Fruit fly (Drosophila melanogaster) whole organism, embryonic: ENCODE data around the gene CG14273.

Experiments used
- Bteb2 ChIP-seq: fragments of 200-800 bp; sonication (Bioruptor generic); optimal IDR thresholded peaks from 2 replicates; lab custom pipeline; 2016; ENCODE audit warnings: missing biosample characterization, missing genetic modification characterization
- CG10321 ChIP-seq: fragments of 200-800 bp; sonication (Bioruptor generic); IDR thresholded peaks from 2 replicates; pipeline ENCODE4 v1.3.6; 2022; ENCODE audit warnings: missing biosample characterization, missing genetic modification characterization
- CG10431 ChIP-seq: fragments of 200-800 bp; sonication (Bioruptor generic); optimal IDR thresholded peaks from 3 replicates; lab custom pipeline; 2018; ENCODE audit warnings: missing biosample characterization, mild to moderate bottlenecking, missing genetic modification characterization
- CG11723 ChIP-seq: fragments of 200-800 bp; sonication (Bioruptor generic); optimal IDR thresholded peaks from 2 replicates; lab custom pipeline; 2017; ENCODE audit warnings: missing biosample characterization, mild to moderate bottlenecking, missing genetic modification characterization
- CG12071 ChIP-seq: fragments of 200-800 bp; sonication (Bioruptor generic); optimal IDR thresholded peaks from 3 replicates; lab custom pipeline; 2018; ENCODE audit warnings: missing biosample characterization, mild to moderate bottlenecking, missing genetic modification characterization
- CG13775 ChIP-seq: fragments of 200-800 bp; sonication (Bioruptor generic); optimal IDR thresholded peaks from 3 replicates; lab custom pipeline; 2017; ENCODE audit warnings: missing biosample characterization, mild to moderate bottlenecking, missing genetic modification characterization
- CG14710 ChIP-seq: fragments of 200-800 bp; sonication (Bioruptor generic); optimal IDR thresholded peaks from 3 replicates; lab custom pipeline; 2019; ENCODE audit warnings: missing biosample characterization, mild to moderate bottlenecking, missing genetic modification characterization, moderate library complexity
- CG14965 ChIP-seq: fragments of 200-800 bp; sonication (Bioruptor generic); optimal IDR thresholded peaks from 2 replicates; lab custom pipeline; 2016; ENCODE audit warnings: missing biosample characterization, missing genetic modification characterization, borderline replicate concordance
- CG15269 ChIP-seq: fragments of 200-800 bp; sonication (Bioruptor generic); optimal IDR thresholded peaks from 2 replicates; lab custom pipeline; 2018; ENCODE audit warnings: missing biosample characterization, mild to moderate bottlenecking, missing genetic modification characterization, moderate library complexity
- CG1647 ChIP-seq: fragments of 200-800 bp; sonication (Bioruptor generic); optimal IDR thresholded peaks from 3 replicates; lab custom pipeline; 2016; ENCODE audit warnings: missing biosample characterization, missing genetic modification characterization
- CG17186 ChIP-seq: fragments of 200-800 bp; sonication (Bioruptor generic); optimal IDR thresholded peaks from 3 replicates; lab custom pipeline; 2017; ENCODE audit warnings: missing biosample characterization, missing genetic modification reagents, missing genetic modification characterization
- CG17612 ChIP-seq: fragments of 200-800 bp; sonication (Bioruptor generic); IDR thresholded peaks from 2 replicates; pipeline ENCODE4 v1.3.6; 2022; ENCODE audit warnings: missing biosample characterization, missing genetic modification characterization
- CG3065 ChIP-seq: fragments of 200-800 bp; sonication (Bioruptor generic); optimal IDR thresholded peaks from 2 replicates; lab custom pipeline; 2016; ENCODE audit warnings: missing biosample characterization, missing genetic modification characterization
- CG3838 ChIP-seq: fragments of 200-800 bp; sonication (Bioruptor generic); optimal IDR thresholded peaks from 3 replicates; lab custom pipeline; 2016; ENCODE audit warnings: missing biosample characterization, missing genetic modification characterization
- CG42726 ChIP-seq: fragments of 200-800 bp; sonication (Bioruptor generic); IDR thresholded peaks from 2 replicates; pipeline ENCODE4 v1.3.6; 2022; ENCODE audit warnings: missing biosample characterization, missing genetic modification characterization; ENCODE audit not compliant: partially characterized antibody
- CG9727 ChIP-seq: fragments of 200-800 bp; sonication (Bioruptor generic); optimal IDR thresholded peaks from 3 replicates; lab custom pipeline; 2017; ENCODE audit warnings: missing biosample characterization, mild to moderate bottlenecking, missing genetic modification characterization
- Chrac-16 ChIP-seq: fragments of 200-800 bp; sonication (Bioruptor generic); optimal IDR thresholded peaks from 3 replicates; lab custom pipeline; 2016; ENCODE audit warnings: missing biosample characterization, missing genetic modification characterization
- CoRest ChIP-seq: fragments of 200-800 bp; sonication (Bioruptor generic); optimal IDR thresholded peaks from 3 replicates; lab custom pipeline; 2018; ENCODE audit warnings: missing biosample characterization, mild to moderate bottlenecking, missing genetic modification characterization, moderate library complexity
- Dbx ChIP-seq: fragments of 200-800 bp; sonication (Bioruptor generic); IDR thresholded peaks from 3 replicates; pipeline ENCODE4 v1.3.6; 2022; ENCODE audit warnings: missing biosample characterization, missing genetic modification characterization
- Ets65A ChIP-seq: fragments of 200-800 bp; sonication (Bioruptor generic); peaks from one replicate; lab custom pipeline; 2016; ENCODE audit warnings: missing biosample characterization, missing genetic modification characterization
- GATAe ChIP-seq: fragments of 200-800 bp; sonication (Bioruptor generic); conservative IDR thresholded peaks from 2 replicates; pipeline ENCODE4 v1.3.6; 2022; ENCODE audit warnings: missing biosample characterization, missing genetic modification characterization
- Hsf ChIP-seq: fragments of 200-800 bp; sonication (Bioruptor generic); optimal IDR thresholded peaks from 3 replicates; lab custom pipeline; 2016; ENCODE audit warnings: missing biosample characterization, missing genetic modification characterization
- Mrtf ChIP-seq: fragments of 200-800 bp; sonication (Bioruptor generic); IDR thresholded peaks from 3 replicates; pipeline ENCODE4 v1.3.6; 2022; ENCODE audit warnings: missing biosample characterization, missing genetic modification characterization
- NC2α ChIP-seq: fragments of 200-800 bp; sonication (Bioruptor generic); optimal IDR thresholded peaks from 2 replicates; lab custom pipeline; 2016; ENCODE audit warnings: missing biosample characterization, missing genetic modification characterization
- Optix ChIP-seq: fragments of 200-800 bp; sonication (Bioruptor generic); IDR thresholded peaks from 3 replicates; pipeline ENCODE4 v1.3.6; 2022; ENCODE audit warnings: missing biosample characterization, missing genetic modification characterization
- PHDP ChIP-seq: fragments of 200-800 bp; sonication (Bioruptor generic); optimal IDR thresholded peaks from 3 replicates; lab custom pipeline; 2018; ENCODE audit warnings: missing biosample characterization, mild to moderate bottlenecking, missing genetic modification characterization, moderate library complexity
- Sin3A ChIP-seq: fragments of >200 bp; optimal IDR thresholded peaks from 2 replicates; lab custom pipeline; 2018
- Xbp1 ChIP-seq: fragments of 200-800 bp; sonication (Bioruptor generic); optimal IDR thresholded peaks from 3 replicates; lab custom pipeline; 2016; ENCODE audit warnings: missing biosample characterization, mild to moderate bottlenecking, missing genetic modification characterization
- az2 ChIP-seq: fragments of 200-800 bp; sonication (Bioruptor generic); optimal IDR thresholded peaks from 3 replicates; lab custom pipeline; 2016; ENCODE audit warnings: missing biosample characterization, missing genetic modification characterization
- bcd ChIP-seq: fragments of 200-800 bp; sonication (Bioruptor generic); optimal IDR thresholded peaks from 2 replicates; lab custom pipeline; 2017; ENCODE audit warnings: missing biosample characterization, mild to moderate bottlenecking, missing genetic modification characterization
- bsh ChIP-seq, 2 experiments: fragments of 200-800 bp; sonication (Bioruptor generic); optimal IDR thresholded peaks; 2 replicates each; lab custom pipeline; 2017 to 2018; ENCODE audit warnings: mild to moderate bottlenecking in 2 of 2, missing biosample characterization in 2 of 2, missing genetic modification characterization in 2 of 2, moderate library complexity in 1 of 2
- chn ChIP-seq: fragments of 200-800 bp; sonication (Bioruptor generic); optimal IDR thresholded peaks from 2 replicates; lab custom pipeline; 2016; ENCODE audit warnings: missing biosample characterization, missing genetic modification characterization
- ci ChIP-seq: fragments of 200-800 bp; sonication (Bioruptor generic); IDR thresholded peaks from 3 replicates; pipeline ENCODE4 v1.3.6; 2022; ENCODE audit warnings: missing biosample characterization, missing genetic modification characterization
- dati ChIP-seq: fragments of 200-800 bp; sonication (Bioruptor generic); IDR thresholded peaks from 2 replicates; pipeline ENCODE4 v1.3.6; 2022; ENCODE audit warnings: missing biosample characterization, missing genetic modification characterization
- dimm ChIP-seq: fragments of 200-800 bp; sonication (Bioruptor generic); IDR thresholded peaks from 2 replicates; pipeline ENCODE4 v1.3.6; 2022; ENCODE audit warnings: missing biosample characterization, missing genetic modification characterization
- dm ChIP-seq: fragments of 200-800 bp; sonication (Bioruptor generic); optimal IDR thresholded peaks from 3 replicates; lab custom pipeline; 2016; ENCODE audit warnings: missing biosample characterization, missing genetic modification characterization
- fd3F ChIP-seq: fragments of 200-800 bp; sonication (Bioruptor generic); optimal IDR thresholded peaks from 2 replicates; lab custom pipeline; 2018; ENCODE audit warnings: missing biosample characterization, mild to moderate bottlenecking, missing genetic modification characterization, moderate library complexity
- gce ChIP-seq: fragments of 200-800 bp; sonication (Bioruptor generic); IDR thresholded peaks from 3 replicates; pipeline ENCODE4 v1.3.6; 2022; ENCODE audit warnings: missing biosample characterization, missing genetic modification characterization
- grau ChIP-seq: fragments of 200-800 bp; optimal IDR thresholded peaks from 3 replicates; lab custom pipeline; 2019; ENCODE audit warnings: missing biosample characterization, mild to moderate bottlenecking, missing genetic modification characterization, moderate library complexity
- gro ChIP-seq: fragments of 200-800 bp; sonication (Bioruptor generic); optimal IDR thresholded peaks from 2 replicates; lab custom pipeline; 2016; ENCODE audit warnings: missing biosample characterization, missing genetic modification characterization
- inv ChIP-seq: fragments of 200-800 bp; sonication (Bioruptor generic); IDR thresholded peaks from 2 replicates; pipeline ENCODE4 v1.3.6; 2022; ENCODE audit warnings: missing biosample characterization, missing genetic modification characterization; ENCODE audit not compliant: partially characterized antibody
- lilli ChIP-seq: fragments of 200-800 bp; sonication (Bioruptor generic); optimal IDR thresholded peaks from 3 replicates; lab custom pipeline; 2016; ENCODE audit warnings: missing biosample characterization, missing genetic modification characterization
- onecut ChIP-seq: fragments of 200-800 bp; sonication (Bioruptor generic); IDR thresholded peaks from 2 replicates; pipeline ENCODE4 v1.3.6; 2022; ENCODE audit warnings: missing biosample characterization, missing genetic modification characterization
- scrt ChIP-seq: fragments of 200-800 bp; sonication (Bioruptor generic); optimal IDR thresholded peaks from 2 replicates; lab custom pipeline; 2018; ENCODE audit warnings: missing biosample characterization, mild to moderate bottlenecking, missing genetic modification characterization, moderate library complexity
- sens ChIP-seq: fragments of 200-800 bp; sonication (Bioruptor generic); peaks from one replicate; lab custom pipeline; 2016; ENCODE audit warnings: missing biosample characterization, missing genetic modification characterization
- sqz ChIP-seq: fragments of 200-800 bp; sonication (Bioruptor generic); optimal IDR thresholded peaks from 3 replicates; lab custom pipeline; 2018; ENCODE audit warnings: missing biosample characterization, mild to moderate bottlenecking, missing genetic modification characterization
- stc ChIP-seq: fragments of 200-800 bp; sonication (Bioruptor generic); IDR thresholded peaks from 2 replicates; pipeline ENCODE4 v1.3.6; 2022; ENCODE audit warnings: missing biosample characterization, missing genetic modification characterization
- stwl ChIP-seq: fragments of 200-800 bp; sonication (Bioruptor generic); optimal IDR thresholded peaks from 3 replicates; lab custom pipeline; 2018; ENCODE audit warnings: missing biosample characterization, mild to moderate bottlenecking, missing genetic modification characterization, moderate library complexity
- tna ChIP-seq: fragments of 200-800 bp; sonication (Bioruptor generic); IDR thresholded peaks from 2 replicates; pipeline ENCODE4 v1.3.6; 2022; ENCODE audit warnings: missing biosample characterization, missing genetic modification characterization; ENCODE audit not compliant: partially characterized antibody
- zen2 ChIP-seq: fragments of 200-800 bp; sonication (Bioruptor generic); IDR thresholded peaks from 3 replicates; pipeline ENCODE4 v1.3.6; 2022; ENCODE audit warnings: missing biosample characterization, missing genetic modification characterization; ENCODE audit not compliant: partially characterized antibody

CG14273 gene

dm6 chr2L:8319858-8320525 is 22.5 kb upstream of the CG14273 start, which contains the start of the genes mtsh and strat (continued):
- no peak for TF ChIP-seq CG10321
- peak; percentile 58 for TF ChIP-seq lilli (GFP tag; lab: Kevin White, UChicago)
- peak; percentile 55 for TF ChIP-seq sqz (GFP tag; lab: Kevin White, UChicago)
- TF ChIP-seq CG12071 (GFP tag; lab: Kevin White, UChicago): peak; percentile 71
- peak; percentile 91 for TF ChIP-seq sens (GFP tag; lab: Kevin White, UChicago)
- TF ChIP-seq Xbp1: peak; percentile 66
- TF ChIP-seq grau (tag; lab: Kevin White, UChicago): no peak
- TF ChIP-seq Dbx: no peak
- peak; percentile 75 for TF ChIP-seq bcd (GFP tag; lab: Kevin White, UChicago)
- TF ChIP-seq ci (GFP tag; lab: Robert Waterston, UW): peak; percentile 89
- TF ChIP-seq CG14710: peak; percentile 90
- no peak; the same call in 2 of the 3 replicates for TF ChIP-seq zen2 (GFP tag; lab: Robert Waterston, UW)
- peak; percentile 49 for TF ChIP-seq Hsf
- TF ChIP-seq PHDP (tag; lab: Kevin White, UChicago): peak; percentile 49
- TF ChIP-seq bsh (GFP tag; optimal IDR thresholded peaks at IDR 0.05; lab: Kevin White, UChicago): peak in 1 of 2 experiments; percentile 39
- TF ChIP-seq CG15269: no peak
- TF ChIP-seq onecut (GFP tag; lab: Robert Waterston, UW): no peak; the same call in 1 of the 2 replicates
- peak; percentile 82 for TF ChIP-seq CG9727
- TF ChIP-seq NC2α: no peak
- TF ChIP-seq fd3F (GFP tag; lab: Kevin White, UChicago): peak; percentile 45
- no peak for TF ChIP-seq CG3838 (GFP tag; lab: Kevin White, UChicago)
- no peak for TF ChIP-seq CG14965 (GFP tag; lab: Kevin White, UChicago)
- peak; percentile 18 for TF ChIP-seq CG1647 (GFP tag; lab: Kevin White, UChicago)
- peak; percentile 19 for TF ChIP-seq az2 (GFP tag; lab: Kevin White, UChicago)
- no peak for TF ChIP-seq CG10431 (GFP tag; lab: Kevin White, UChicago)
- no peak for TF ChIP-seq Optix
- TF ChIP-seq CG17186 (GFP tag; lab: Kevin White, UChicago): peak; percentile 40
- TF ChIP-seq stwl (tag; lab: Kevin White, UChicago): peak; percentile 96
- TF ChIP-seq Chrac-16 (GFP tag; lab: Kevin White, UChicago): no peak
- TF ChIP-seq dimm (GFP tag; lab: Robert Waterston, UW): no peak
- TF ChIP-seq gce (GFP tag; lab: Robert Waterston, UW): 0 out of 3 replicates have a peak, but pooled peaks have one; percentile 35
- peak; percentile 7; the same call in 1 of the 2 replicates for TF ChIP-seq tna (GFP tag; lab: Robert Waterston, UW)
- TF ChIP-seq CG11723 (GFP tag; lab: Kevin White, UChicago): peak; percentile 32
- TF ChIP-seq Bteb2: no peak
- 0 out of 2 replicates have a peak, but pooled peaks have one; percentile 14 for TF ChIP-seq dati (GFP tag; lab: Robert Waterston, UW)
- TF ChIP-seq GATAe: peak; percentile 63; the same call in 1 of the 2 replicates
- peak; percentile 58 for TF ChIP-seq scrt (GFP tag; lab: Kevin White, UChicago)
- TF ChIP-seq chn (GFP tag; lab: Kevin White, UChicago): peak; percentile 28
- peak; percentile 28 for TF ChIP-seq CG3065 (GFP tag; lab: Kevin White, UChicago)
- TF ChIP-seq CG13775 (GFP tag; lab: Kevin White, UChicago): peak; percentile 61
- TF ChIP-seq gro (GFP tag; lab: Kevin White, UChicago): peak; percentile 83
- peak; percentile 59; the same call in 1 of the 2 replicates for TF ChIP-seq stc (GFP tag; lab: Robert Waterston, UW)
- TF ChIP-seq dm (GFP tag; lab: Kevin White, UChicago): peak; percentile 55
- TF ChIP-seq CG17612: no peak
- no peak for TF ChIP-seq CG42726 (GFP tag; lab: Robert Waterston, UW)
- peak; percentile 94 for TF ChIP-seq Ets65A (GFP tag; lab: Kevin White, UChicago)
- no peak for TF ChIP-seq Mrtf
- peak; percentile 48 for TF ChIP-seq CoRest (tag; lab: Kevin White, UChicago)
- peak; percentile 50 for TF ChIP-seq Sin3A (lab: Kevin White, UChicago)
- TF ChIP-seq inv: peak; percentile 35; the same call in 1 of the 2 replicates
